Fruit fly (Drosophila melanogaster) Kc167 (cell line): ENCODE results near the gene Ubqn.

Experiments
- Myc ChIP-seq: fragments of >200 bp; optimal IDR thresholded peaks from 2 replicates; lab custom pipeline; 2017; ENCODE audit warnings: missing external identifiers
- Sin3A ChIP-seq: fragments of >200 bp; optimal IDR thresholded peaks from 2 replicates; lab custom pipeline; 2018; ENCODE audit warnings: missing external identifiers
- h ChIP-seq: fragments of >200 bp; optimal IDR thresholded peaks from 3 replicates; lab custom pipeline; 2018; ENCODE audit warnings: missing external identifiers
- psq ChIP-seq: fragments of >200 bp; optimal IDR thresholded peaks from 2 replicates; lab custom pipeline; 2017; ENCODE audit warnings: missing external identifiers
- ttk ChIP-seq: sonication (Bioruptor generic); optimal IDR thresholded peaks from 2 replicates; lab custom pipeline; 2017; ENCODE audit warnings: missing external identifiers

dm6 chrX:19701611-19702010, 18.0 kb downstream of the Ubqn start, which contains the start of gene Tcs4:
- TF ChIP-seq Sin3A (no peak), psq (lab: Kevin White, UChicago) (no peak), h (lab: Kevin White, UChicago) (no peak), Myc (no peak), ttk (no peak)
